Worm (Caenorhabditis elegans) whole organism, L1 larva: ENCODE results near the gene tsp-1.

Experiments
- C04F5.9 ChIP-seq: sonication (generic microtip); optimal IDR thresholded peaks from 2 replicates; lab custom pipeline; 2016; ENCODE audit warnings: missing genetic modification characterization, missing compliant biosample characterization
- C16A3.4 ChIP-seq: fragments of 150-350 bp; optimal IDR thresholded peaks from 2 replicates; lab custom pipeline; 2014; ENCODE audit warnings: missing biosample characterization, missing genetic modification characterization
- aha-1 ChIP-seq: fragments of 150-350 bp; optimal IDR thresholded peaks from 2 replicates; lab custom pipeline; 2014; ENCODE audit warnings: missing biosample characterization, missing genetic modification characterization
- alr-1 ChIP-seq: fragments of 200-800 bp; sonication (Bioruptor generic); optimal IDR thresholded peaks from 2 replicates; lab custom pipeline; 2018; ENCODE audit warnings: borderline replicate concordance, mild to moderate bottlenecking, missing genetic modification characterization, missing compliant biosample characterization
- ceh-63 ChIP-seq: fragments of 200-800 bp; sonication (Bioruptor generic); optimal IDR thresholded peaks from 2 replicates; lab custom pipeline; 2018; ENCODE audit warnings: mild to moderate bottlenecking, missing genetic modification characterization, missing compliant biosample characterization
- ceh-88 ChIP-seq: fragments of 200-800 bp; sonication (Bioruptor generic); IDR thresholded peaks from 2 replicates; pipeline ENCODE4 v1.3.6; 2022; ENCODE audit warnings: missing genetic modification characterization, missing compliant biosample characterization
- ceh-90 ChIP-seq: sonication (generic microtip); optimal IDR thresholded peaks from 2 replicates; lab custom pipeline; 2016; ENCODE audit warnings: missing genetic modification characterization, missing compliant biosample characterization
- dsc-1 ChIP-seq: sonication (generic microtip); optimal IDR thresholded peaks from 2 replicates; lab custom pipeline; 2016; ENCODE audit warnings: mild to moderate bottlenecking, missing genetic modification characterization, missing compliant biosample characterization
- efl-1 ChIP-seq, 4 experiments: fragments of 150-350 bp; optimal IDR thresholded peaks in 3 of 4; peaks in 1 of 4; 1 replicate in 1 of 4; 2 replicates in 3 of 4; lab custom pipeline; 2014; ENCODE audit warnings: missing biosample characterization in 2 of 4, missing genetic modification characterization in 2 of 4, missing genetic modification reagents in 2 of 4
- efl-3 ChIP-seq: fragments of 200-800 bp; sonication (Bioruptor generic); optimal IDR thresholded peaks from 2 replicates; lab custom pipeline; 2018; ENCODE audit warnings: mild to moderate bottlenecking, missing genetic modification characterization, missing compliant biosample characterization
- elt-2 ChIP-seq: sonication (generic microtip); optimal IDR thresholded peaks from 2 replicates; lab custom pipeline; 2016; ENCODE audit warnings: missing genetic modification characterization, mild to moderate bottlenecking, inconsistent platforms, missing compliant biosample characterization, missing genetic modification reagents
- fkh-4 ChIP-seq: sonication (generic microtip); optimal IDR thresholded peaks from 2 replicates; lab custom pipeline; 2016; ENCODE audit warnings: missing compliant biosample characterization, missing genetic modification characterization, borderline replicate concordance
- fos-1 ChIP-seq: fragments of 150-350 bp; optimal IDR thresholded peaks from 2 replicates; lab custom pipeline; 2014; ENCODE audit warnings: missing biosample characterization, missing genetic modification characterization
- jun-1 ChIP-seq: fragments of 150-350 bp; optimal IDR thresholded peaks from 2 replicates; lab custom pipeline; 2014; ENCODE audit warnings: missing biosample characterization, missing genetic modification reagents, missing genetic modification characterization
- mef-2 ChIP-seq: fragments of 150-350 bp; optimal IDR thresholded peaks from 2 replicates; lab custom pipeline; 2014; ENCODE audit warnings: missing biosample characterization, missing genetic modification characterization
- nhr-19 ChIP-seq: fragments of 200-800 bp; sonication (Bioruptor generic); conservative IDR thresholded peaks from 2 replicates; pipeline ENCODE4 v1.3.6; 2022; ENCODE audit warnings: missing genetic modification characterization, missing compliant biosample characterization
- nhr-237 ChIP-seq: fragments of 150-350 bp; optimal IDR thresholded peaks from 2 replicates; lab custom pipeline; 2014; ENCODE audit warnings: missing biosample characterization, missing genetic modification characterization
- nhr-47 ChIP-seq: sonication (generic microtip); optimal IDR thresholded peaks from 2 replicates; lab custom pipeline; 2016; ENCODE audit warnings: mild to moderate bottlenecking, missing genetic modification characterization, moderate library complexity, missing compliant biosample characterization
- nhr-84 ChIP-seq: sonication (generic microtip); optimal IDR thresholded peaks from 2 replicates; lab custom pipeline; 2017; ENCODE audit warnings: missing biosample characterization, missing genetic modification characterization
- pax-3 ChIP-seq: fragments of 200-800 bp; sonication (Bioruptor generic); optimal IDR thresholded peaks from 2 replicates; lab custom pipeline; 2018; ENCODE audit warnings: mild to moderate bottlenecking, missing genetic modification characterization, moderate library complexity, missing compliant biosample characterization
- pqm-1 ChIP-seq: sonication (generic microtip); optimal IDR thresholded peaks from 3 replicates; lab custom pipeline; 2017; ENCODE audit warnings: missing biosample characterization, missing genetic modification characterization
- sup-37 ChIP-seq: fragments of 200-800 bp; sonication (Bioruptor generic); optimal IDR thresholded peaks from 2 replicates; lab custom pipeline; 2018; ENCODE audit warnings: mild to moderate bottlenecking, missing genetic modification characterization, missing compliant biosample characterization
- tbx-2 ChIP-seq: sonication (generic microtip); optimal IDR thresholded peaks from 2 replicates; lab custom pipeline; 2016; ENCODE audit warnings: missing genetic modification characterization, missing compliant biosample characterization
- unc-62 ChIP-seq: fragments of 150-350 bp; optimal IDR thresholded peaks from 2 replicates; lab custom pipeline; 2014; ENCODE audit warnings: missing biosample characterization, missing genetic modification reagents, missing genetic modification characterization
- unc-86 ChIP-seq: sonication (generic microtip); optimal IDR thresholded peaks from 2 replicates; lab custom pipeline; 2016; ENCODE audit warnings: missing genetic modification characterization, missing compliant biosample characterization
- unc-98 ChIP-seq: fragments of 200-800 bp; sonication (Bioruptor generic); IDR thresholded peaks from 2 replicates; pipeline ENCODE4 v1.3.6; 2022; ENCODE audit warnings: missing genetic modification characterization, missing compliant biosample characterization
- vab-15 ChIP-seq: sonication (generic microtip); optimal IDR thresholded peaks from 2 replicates; lab custom pipeline; 2017; ENCODE audit warnings: missing genotype, mild to moderate bottlenecking, missing genetic modification characterization, missing compliant biosample characterization
- xbp-1 ChIP-seq: sonication (generic microtip); optimal IDR thresholded peaks from 2 replicates; lab custom pipeline; 2016; ENCODE audit warnings: missing genetic modification characterization, missing compliant biosample characterization

tsp-1 gene

DNA sequence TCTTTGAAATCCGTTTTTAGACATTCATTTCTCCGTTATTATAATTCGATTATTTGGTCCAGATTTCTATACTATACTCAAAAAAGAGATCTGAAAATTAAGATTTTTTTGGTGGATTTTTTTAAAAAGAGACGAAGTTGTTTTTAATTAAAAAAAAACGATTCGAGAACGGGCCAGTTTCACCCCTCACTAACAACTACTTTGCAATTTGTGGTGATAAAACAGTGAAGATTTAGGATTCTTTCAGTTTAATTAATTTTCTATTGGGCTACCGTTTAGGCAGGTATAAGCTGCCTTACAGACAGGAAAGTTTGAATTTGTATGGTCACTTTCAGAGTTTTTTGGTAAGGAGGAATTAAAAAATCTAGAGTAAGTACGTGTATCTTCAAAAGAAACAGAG is 38.1 kb downstream of the tsp-1 start, which contains the start of gene unc-36:
TSS of gene unc-36 (minus strand) at position 101 of the 400 bp plus-strand sequence.
- TF ChIP-seq nhr-19 (no peak), unc-86 (tag; lab: Kevin White, UChicago) (no peak), elt-2 (tag; lab: Kevin White, UChicago) (no peak), tbx-2 (no peak), efl-1 (optimal IDR thresholded peaks at IDR 0.05; lab: Kevin White, UChicago) (no peak), efl-1 (GFP tag; optimal IDR thresholded peaks at IDR 0.05 in 1 of 2; lab: Kevin White, UChicago) (no peak), aha-1 (tag; lab: Kevin White, UChicago) (no peak), unc-98 (no peak), fos-1 (no peak), xbp-1 (tag; lab: Kevin White, UChicago) (no peak), jun-1 (tag; lab: Kevin White, UChicago) (no peak), unc-62 (no peak), alr-1 (tag; lab: Kevin White, UChicago) (no peak), nhr-47 (tag; lab: Kevin White, UChicago) (no peak)

DNA sequence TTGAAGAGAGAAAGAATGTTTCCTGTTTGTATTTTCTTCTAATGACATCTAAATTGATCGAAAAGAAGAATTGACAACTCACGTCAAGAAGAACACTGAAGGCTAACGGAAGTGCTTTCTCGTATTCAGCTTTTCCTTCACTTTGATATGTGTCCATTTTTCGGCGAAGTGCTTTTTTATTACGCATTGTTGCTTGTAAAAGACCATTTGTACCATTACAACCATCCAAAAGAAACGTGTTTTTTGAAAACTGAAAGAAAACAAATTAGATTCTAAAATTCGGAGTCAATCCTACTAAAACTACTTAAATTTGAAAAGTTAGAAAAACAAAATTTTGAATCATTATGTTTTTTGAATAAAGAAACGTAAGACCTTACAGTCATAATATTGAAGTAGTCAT is 40.2 kb downstream of the tsp-1 start:
- TF ChIP-seq nhr-84 (tag; lab: Kevin White, UChicago), result no peak
- TF ChIP-seq pax-3, result no peak
- no peak for TF ChIP-seq ceh-63
- TF ChIP-seq nhr-237, result no peak
- TF ChIP-seq mef-2 (tag; lab: Kevin White, UChicago), result no peak
- no peak for TF ChIP-seq C04F5.9 (tag; lab: Kevin White, UChicago)
- no peak for TF ChIP-seq pqm-1 (tag; lab: Kevin White, UChicago)

DNA sequence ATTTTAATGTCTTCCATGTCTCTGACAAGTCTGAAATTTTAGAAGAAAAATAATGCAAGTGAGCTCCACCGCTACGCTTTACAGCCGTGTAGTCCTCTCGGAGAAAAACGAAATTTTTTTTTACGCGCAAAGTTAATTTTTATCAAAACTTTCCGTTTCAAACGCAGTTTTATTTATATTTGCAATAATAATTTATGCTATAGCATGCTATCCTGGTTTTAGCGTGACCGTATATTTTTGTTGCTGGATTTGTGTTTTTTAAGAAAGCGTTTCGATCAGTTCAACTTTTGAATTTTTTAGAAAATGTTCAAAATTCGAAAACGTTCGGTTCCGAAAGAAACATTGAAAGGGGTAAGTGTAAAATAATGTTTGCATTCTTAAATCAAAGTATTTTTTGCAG is 47.5 kb downstream of the tsp-1 start, which contains the start of gene C50C3.1:
TSS of gene C50C3.1 (plus strand) at position 301 of the 400 bp plus-strand sequence.
- TF ChIP-seq vab-15 (tag; lab: Kevin White, UChicago) (no peak), nhr-237 (no peak), efl-1 (optimal IDR thresholded peaks at IDR 0.05; lab: Kevin White, UChicago) (peak in 1 of 2 experiments; percentile 17), efl-1 (GFP tag; optimal IDR thresholded peaks at IDR 0.05 in 1 of 2; lab: Kevin White, UChicago) (no peak), ceh-90 (tag; lab: Kevin White, UChicago) (no peak), C16A3.4 (tag; lab: Kevin White, UChicago) (no peak)

DNA sequence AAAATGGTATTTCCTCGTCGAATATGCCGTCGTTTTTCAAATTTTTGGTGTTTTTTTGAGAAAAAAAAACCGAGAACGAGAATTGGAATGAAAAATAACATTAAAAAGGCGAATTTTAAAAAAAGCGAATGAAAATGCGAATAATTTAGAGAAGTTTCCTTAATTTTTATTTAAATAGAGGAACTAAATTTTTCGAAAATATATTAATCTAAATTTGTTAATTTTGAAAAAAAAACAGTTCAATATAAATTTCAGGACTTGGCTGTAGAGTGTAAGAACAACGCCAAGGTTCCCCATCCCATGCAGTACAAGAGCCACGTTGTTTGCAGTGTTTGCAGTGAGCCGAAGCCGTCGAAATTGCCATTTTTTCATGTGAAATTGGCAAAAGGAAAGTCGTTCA is 48.7 kb downstream of the tsp-1 start, which contains the start of gene C50C3.19:
TSS of gene C50C3.19 (plus strand) at position 301 of the 400 bp plus-strand sequence.
- no peak for TF ChIP-seq fkh-4 (tag; lab: Kevin White, UChicago)
- no peak for TF ChIP-seq elt-2 (tag; lab: Kevin White, UChicago)
- no peak for TF ChIP-seq efl-3 (GFP tag; lab: Kevin White, UChicago)
- no peak for TF ChIP-seq sup-37 (GFP tag; lab: Kevin White, UChicago)
- TF ChIP-seq ceh-88, result no peak
- TF ChIP-seq dsc-1 (tag; lab: Kevin White, UChicago), result no peak
- TF ChIP-seq, all 84 proteins: peak for 0
